Worm (Caenorhabditis elegans): ENCODE data around the gene hrpa-2.

DNA sequence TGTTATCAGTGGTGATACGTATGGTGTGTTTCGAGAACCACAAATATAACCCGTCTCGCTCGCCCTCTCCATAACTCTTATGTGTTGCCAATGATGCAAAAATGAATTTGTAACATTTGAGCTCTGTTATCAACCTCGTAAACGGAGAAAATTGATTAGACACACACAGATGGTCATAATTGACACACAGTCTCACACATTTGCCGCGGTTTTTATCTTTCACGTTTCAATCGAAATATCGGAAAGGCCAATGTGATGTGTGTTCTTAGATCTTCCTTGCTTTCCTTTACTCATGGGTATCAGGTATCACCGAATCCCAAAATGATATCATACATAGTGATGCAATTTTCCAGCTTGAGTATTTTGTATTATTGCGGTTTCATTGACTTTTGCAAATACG lies 2.6 kb upstream of the hrpa-2 start:
- TF ChIP-seq pha-4 (tag; optimal IDR thresholded peaks at IDR 0.05) (no peak), nhr-12 (tag; optimal IDR thresholded peaks at IDR 0.05) (no peak)
